Worm (Caenorhabditis elegans): ENCODE data around the gene F46C3.7.
"Not testable (repeated sequence)": the region's sequence is repeated elsewhere in the genome, so short reads cannot be mapped to it uniquely, and the experiment has no call there.

The F46C3.7 gene

DNA sequence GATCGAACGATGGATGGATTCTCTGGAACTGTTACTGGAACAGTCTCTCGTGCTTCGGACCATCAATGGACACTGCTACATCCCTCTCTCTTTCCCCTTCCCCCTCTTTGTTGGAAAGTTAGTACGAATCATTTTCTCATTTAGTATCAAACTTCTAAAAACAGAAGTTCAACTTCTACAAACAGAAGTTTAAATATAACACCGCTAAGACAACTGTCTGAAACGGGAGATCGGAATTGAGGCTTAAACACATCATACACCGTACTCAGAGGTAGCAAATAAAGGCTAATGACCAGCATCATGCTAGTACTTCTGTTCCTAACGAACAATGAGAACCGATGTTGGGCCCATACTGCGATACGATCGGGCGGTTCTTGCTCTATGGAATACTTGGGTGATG, at the start of gene F46C3.7:
Gene F46C3.7 (plus strand): TSS at position 301 of the 400 bp plus-strand sequence.
- not testable (repeated sequence) for TF ChIP-seq nhr-23, pha-4, elt-2 (tag; optimal IDR thresholded peaks at IDR 0.05)

DNA sequence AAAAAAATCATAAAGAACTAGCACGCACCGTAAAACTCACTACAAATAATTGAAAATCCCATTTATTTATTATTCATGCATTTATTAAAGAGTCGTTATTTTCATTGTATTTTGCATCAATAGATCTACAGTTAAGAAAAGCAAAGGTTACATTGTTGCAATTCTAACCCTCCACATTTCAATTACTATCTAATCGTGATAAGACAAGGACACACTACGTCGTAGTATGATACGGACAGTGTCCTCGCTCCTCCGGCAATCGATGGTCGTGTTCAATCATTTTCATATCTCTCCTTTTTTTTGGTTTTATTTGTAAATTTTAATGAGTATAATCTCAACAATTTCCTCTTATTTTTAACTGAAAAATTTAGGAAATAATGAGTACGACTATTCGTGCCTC, 46.9 kb upstream of the F46C3.7 start, which contains the start of gene prx-12:
Gene prx-12 (plus strand): TSS at position 371 of the 400 bp plus-strand sequence.
- TF ChIP-seq elt-3 (tag; optimal IDR thresholded peaks at IDR 0.05), result peak in 1 of 3 experiments; percentile 9
- no peak for TF ChIP-seq sea-2 (GFP tag; optimal IDR thresholded peaks at IDR 0.05)
- TF ChIP-seq nhr-25 (tag; optimal IDR thresholded peaks at IDR 0.05), result peak; percentile 2
- TF ChIP-seq pqm-1 (tag; optimal IDR thresholded peaks at IDR 0.05), result peak; percentile 61
- TF ChIP-seq fkh-2 (tag; optimal IDR thresholded peaks at IDR 0.05), result no peak
- peak; percentile 76 for TF ChIP-seq elt-2 (tag; optimal IDR thresholded peaks at IDR 0.05)

DNA sequence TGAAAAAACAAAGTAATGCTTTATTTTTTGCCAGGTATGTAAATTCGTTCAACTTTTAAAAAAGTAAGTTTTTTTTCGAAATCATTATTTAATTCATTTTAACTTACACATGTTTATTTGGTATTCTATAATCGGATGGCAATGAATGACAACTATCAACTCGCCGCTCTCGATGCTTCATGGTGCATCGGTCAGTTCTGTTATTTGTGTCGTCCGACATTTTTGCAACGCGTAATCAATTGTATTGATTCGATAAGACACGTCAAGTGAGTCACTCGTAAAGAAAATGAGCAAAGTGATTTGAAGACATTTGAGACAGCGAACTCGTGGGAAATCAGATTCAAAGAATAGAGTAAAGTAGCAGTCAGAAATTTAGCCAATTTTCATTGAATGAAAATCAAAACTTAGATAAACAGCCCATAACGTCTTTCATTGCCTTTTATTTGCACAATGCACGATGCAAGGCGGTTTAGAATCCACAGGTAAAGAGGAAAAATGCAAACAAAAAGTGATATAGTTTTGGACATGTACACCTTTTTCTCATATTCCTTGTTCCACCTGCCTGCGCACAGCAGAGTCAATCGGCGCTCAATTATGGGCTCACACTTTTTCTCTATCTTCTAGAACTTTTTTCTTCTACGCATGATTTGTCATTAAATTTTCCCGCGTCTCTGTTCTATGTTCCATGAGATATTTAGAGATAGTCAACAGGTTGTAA, 39.2 kb upstream of the F46C3.7 start:
- no peak for TF ChIP-seq aly-2 (tag; optimal IDR thresholded peaks at IDR 0.05)
- no peak for TF ChIP-seq skn-1 (tag; optimal IDR thresholded peaks at IDR 0.05)
- TF ChIP-seq pqm-1 (tag; optimal IDR thresholded peaks at IDR 0.05), result peak; percentile 61
- TF ChIP-seq nhr-77 (tag; optimal IDR thresholded peaks at IDR 0.05), result no peak
- TF ChIP-seq lsy-12 (tag; optimal IDR thresholded peaks at IDR 0.05), result no peak
- TF ChIP-seq elt-2 (tag; optimal IDR thresholded peaks at IDR 0.05), result peak; percentile 29
- no peak for TF ChIP-seq unc-39 (tag; optimal IDR thresholded peaks at IDR 0.05)
- TF ChIP-seq hmg-11 (tag; optimal IDR thresholded peaks at IDR 0.05), result no peak
- TF ChIP-seq nhr-76 (tag; optimal IDR thresholded peaks at IDR 0.05), result no peak
- no peak for TF ChIP-seq elt-3 (tag; optimal IDR thresholded peaks at IDR 0.05)
- no peak for TF ChIP-seq egl-27 (tag; optimal IDR thresholded peaks at IDR 0.05)
- no peak for TF ChIP-seq nhr-43 (tag; optimal IDR thresholded peaks at IDR 0.05; ENCODE audit: poor library complexity, severe bottlenecking)
- TF ChIP-seq pha-4 (tag; optimal IDR thresholded peaks at IDR 0.05), result peak; percentile 39

DNA sequence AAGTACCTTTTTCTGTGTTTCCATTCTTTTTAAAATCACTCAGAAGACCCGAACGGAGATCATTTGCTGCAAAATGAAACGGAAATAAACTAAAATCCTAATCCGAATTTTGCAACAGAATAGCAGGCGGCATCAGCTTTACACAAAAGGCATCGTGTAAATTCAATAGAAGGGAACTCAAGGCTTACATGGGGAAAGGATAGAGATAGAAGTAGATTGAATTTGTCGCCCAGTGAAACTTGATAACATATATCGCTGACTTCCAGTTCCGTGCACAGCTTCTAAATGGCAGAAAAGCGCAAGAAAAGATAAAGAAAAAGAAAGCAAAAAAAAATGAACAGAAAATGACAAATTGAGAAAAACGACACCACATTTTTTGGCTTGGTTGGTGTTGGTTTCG, 33.9 kb upstream of the F46C3.7 start, which contains the start of gene slo-2:
Gene slo-2 (minus strand): TSS at position 24 of the 400 bp plus-strand sequence.
- TF ChIP-seq nhr-12 (tag; optimal IDR thresholded peaks at IDR 0.05) (no peak), lin-39 (tag; optimal IDR thresholded peaks at IDR 0.05) (peak; percentile 21)

DNA sequence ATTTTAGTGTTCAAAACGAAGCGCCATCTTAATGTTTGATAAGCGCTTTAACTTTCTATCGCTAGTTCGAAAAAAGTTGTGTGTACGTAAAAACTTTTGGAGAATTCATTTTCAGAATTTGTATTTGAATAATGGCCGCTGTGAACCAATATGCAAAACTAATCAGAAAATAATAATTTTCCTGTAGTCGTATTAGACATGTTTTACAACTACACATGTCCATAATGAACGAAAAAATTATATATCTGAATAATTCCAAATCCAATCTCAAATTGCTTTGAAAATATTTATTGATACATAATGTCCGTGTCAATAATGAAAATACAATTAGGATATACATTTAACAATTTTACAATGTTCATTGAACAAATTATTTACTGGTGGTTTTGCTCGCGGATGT, 33.1 kb upstream of the F46C3.7 start:
- TF ChIP-seq nhr-67 (tag; optimal IDR thresholded peaks at IDR 0.05), result no peak
- no peak for TF ChIP-seq fos-1 (tag; optimal IDR thresholded peaks at IDR 0.05)
- TF ChIP-seq elt-2 (tag; optimal IDR thresholded peaks at IDR 0.05), result peak; percentile 20
- no peak for TF ChIP-seq ceh-28 (tag; optimal IDR thresholded peaks at IDR 0.05)
- no peak for TF ChIP-seq ztf-11 (tag; optimal IDR thresholded peaks at IDR 0.05)
- no peak for TF ChIP-seq nfya-1 (tag; optimal IDR thresholded peaks at IDR 0.05; ENCODE audit: insufficient read depth)
- TF ChIP-seq lin-15B (tag; optimal IDR thresholded peaks at IDR 0.05), result no peak
- no peak for TF ChIP-seq nhr-76 (tag; optimal IDR thresholded peaks at IDR 0.05)
- TF ChIP-seq fkh-10 (GFP tag; optimal IDR thresholded peaks at IDR 0.05), result no peak
- no peak for TF ChIP-seq nhr-237 (tag; optimal IDR thresholded peaks at IDR 0.05)
- no peak for TF ChIP-seq aly-2 (tag; optimal IDR thresholded peaks at IDR 0.05)
- TF ChIP-seq ztf-4 (tag; optimal IDR thresholded peaks at IDR 0.05), result no peak
- TF ChIP-seq ceh-9 (tag; optimal IDR thresholded peaks at IDR 0.05), result no peak
- TF ChIP-seq ama-1 (optimal IDR thresholded peaks at IDR 0.05), result peak; percentile 44
- no peak for TF ChIP-seq ceh-16 (tag; optimal IDR thresholded peaks at IDR 0.05)

DNA sequence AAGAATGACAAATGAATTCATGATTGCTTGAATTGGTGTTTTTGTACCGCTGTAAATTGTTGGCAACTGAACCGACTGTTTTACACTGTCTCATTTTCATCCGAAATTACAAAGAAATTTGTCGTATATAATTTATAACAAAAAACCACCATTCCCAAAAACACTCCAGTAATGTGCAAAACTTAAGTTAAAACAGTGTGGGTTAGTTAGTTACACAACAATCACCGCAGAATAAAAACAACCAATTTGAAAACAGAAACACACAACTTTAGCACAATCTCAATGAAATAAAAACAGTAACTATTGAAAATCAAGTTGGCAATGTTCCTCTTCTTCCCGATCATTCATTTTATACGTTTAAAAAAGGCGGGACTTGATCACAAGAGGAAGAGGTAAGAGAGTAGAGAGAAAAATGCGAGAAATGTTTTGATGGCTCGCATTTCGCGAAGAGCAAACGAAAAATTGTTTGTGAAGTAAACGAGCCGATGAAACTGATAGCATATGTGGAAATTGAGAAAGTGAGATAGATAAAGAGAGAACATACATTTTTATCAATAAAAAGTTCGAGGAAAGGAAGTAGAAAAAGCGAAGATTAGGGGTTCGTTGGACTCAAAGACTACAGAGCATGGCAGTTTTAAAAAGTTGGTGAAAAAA, 32.0 kb upstream of the F46C3.7 start, which contains the start of gene F08B12.4:
Gene F08B12.4 (minus strand): TSS at position 51 of the 654 bp plus-strand sequence.
- peak; percentile 94 for TF ChIP-seq elt-2 (tag; optimal IDR thresholded peaks at IDR 0.05)
- TF ChIP-seq ceh-28 (tag; optimal IDR thresholded peaks at IDR 0.05), result peak; percentile 29
- TF ChIP-seq jun-1 (tag; optimal IDR thresholded peaks at IDR 0.05), result peak; percentile 17
- TF ChIP-seq sea-2 (GFP tag; optimal IDR thresholded peaks at IDR 0.05), result no peak
- TF ChIP-seq mdl-1 (tag; optimal IDR thresholded peaks at IDR 0.05), result no peak
- TF ChIP-seq pqm-1 (tag; optimal IDR thresholded peaks at IDR 0.05), result peak; percentile 37
- peak; percentile 1 for TF ChIP-seq nfya-1 (tag; optimal IDR thresholded peaks at IDR 0.05; ENCODE audit: insufficient read depth)
- no peak for TF ChIP-seq unc-39 (tag; optimal IDR thresholded peaks at IDR 0.05)
- TF ChIP-seq nhr-67 (tag; optimal IDR thresholded peaks at IDR 0.05), result no peak
- TF ChIP-seq ama-1 (optimal IDR thresholded peaks at IDR 0.05), result peak; percentile 39
- peak; percentile 87 for TF ChIP-seq pha-4 (tag; optimal IDR thresholded peaks at IDR 0.05)
- TF ChIP-seq snpc-4 (tag; optimal IDR thresholded peaks at IDR 0.05), result no peak

Data from whole organism, L3 larva.